Fruit fly (Drosophila melanogaster): ENCODE data around the gene nebu.
A peak's percentile ranks its signal among the peaks of the same experiment; 100 is the strongest.

Gene nebu

DNA sequence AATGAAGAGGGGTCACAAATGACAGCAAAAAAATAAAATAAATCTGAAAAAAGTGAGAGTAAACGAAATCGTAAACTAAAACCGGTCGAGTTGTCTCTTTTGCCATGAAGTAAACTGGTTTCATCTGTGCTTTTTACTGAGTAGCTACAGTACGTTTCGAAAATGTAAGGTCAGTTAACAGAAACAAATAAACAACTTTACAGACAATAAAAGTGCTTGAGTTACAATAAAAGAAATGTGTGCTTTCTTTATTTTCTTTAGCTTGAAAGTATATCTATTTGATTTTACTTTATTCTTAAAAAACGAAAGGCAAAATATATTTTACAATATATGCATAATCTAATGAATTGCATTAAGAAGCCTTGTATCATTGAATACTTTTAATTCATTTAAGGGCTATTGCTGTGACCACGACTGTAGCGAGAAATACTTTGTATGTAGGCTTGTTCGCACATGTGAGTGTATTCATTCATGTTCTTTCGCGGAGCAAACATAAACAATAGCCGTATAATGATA lies 49.9 kb downstream of the nebu start (continued):
- TF ChIP-seq nerfin-2 (GFP tag; IDR thresholded peaks at IDR 0.05; ENCODE audit: partially characterized antibody): no peak
- TF ChIP-seq PHDP (tag; optimal IDR thresholded peaks at IDR 0.05): peak; percentile 79
- peak; percentile 61 for TF ChIP-seq HmgZ (tag; optimal IDR thresholded peaks at IDR 0.05)
- TF ChIP-seq Max (GFP tag; optimal IDR thresholded peaks at IDR 0.05): peak; percentile 18
- TF ChIP-seq CG13624 (GFP tag; optimal IDR thresholded peaks at IDR 0.05): peak; percentile 60
- TF ChIP-seq CG4707 (GFP tag; optimal IDR thresholded peaks at IDR 0.05): no peak
- TF ChIP-seq CG12104 (GFP tag; optimal IDR thresholded peaks at IDR 0.05): peak; percentile 17
- peak; percentile 66 for TF ChIP-seq cwo (GFP tag; optimal IDR thresholded peaks at IDR 0.05)
- TF ChIP-seq Abd-B (GFP tag; optimal IDR thresholded peaks at IDR 0.05): peak; percentile 29
- TF ChIP-seq MESR4 (GFP tag; optimal IDR thresholded peaks at IDR 0.05): no peak
- peak; percentile 17 for TF ChIP-seq zfh2 (GFP tag; optimal IDR thresholded peaks at IDR 0.05)
- 0 out of 2 replicates have a peak, but pooled peaks have one; percentile 9 for TF ChIP-seq wdn (GFP tag; IDR thresholded peaks at IDR 0.05)
- peak; percentile 76 for TF ChIP-seq dmrt99B (tag; optimal IDR thresholded peaks at IDR 0.05)
- peak; percentile 67 for TF ChIP-seq CG12659 (GFP tag; optimal IDR thresholded peaks at IDR 0.05)
- no peak for TF ChIP-seq B-H2 (GFP tag; optimal IDR thresholded peaks at IDR 0.05)
- TF ChIP-seq chm (GFP tag; IDR thresholded peaks at IDR 0.05): no peak
- no peak for TF ChIP-seq pfk (GFP tag; optimal IDR thresholded peaks at IDR 0.05)
- peak; percentile 47 for TF ChIP-seq CG14710 (tag; optimal IDR thresholded peaks at IDR 0.05)
- peak; percentile 75 for TF ChIP-seq CG10147 (GFP tag; optimal IDR thresholded peaks at IDR 0.05)
- TF ChIP-seq Med (GFP tag): peak; percentile 70
- peak; percentile 84 for TF ChIP-seq Drgx (GFP tag; IDR thresholded peaks at IDR 0.05)
- TF ChIP-seq Stat92E (GFP tag; optimal IDR thresholded peaks at IDR 0.05): no peak
- peak; percentile 41 for TF ChIP-seq CG15601 (tag; optimal IDR thresholded peaks at IDR 0.05)
- no peak; the same call in 3 of the 4 replicates for TF ChIP-seq Gug (GFP tag; IDR thresholded peaks at IDR 0.05)
- TF ChIP-seq Hr3 (GFP tag; optimal IDR thresholded peaks at IDR 0.05): peak; percentile 54
- no peak for TF ChIP-seq Doc2 (GFP tag; IDR thresholded peaks at IDR 0.05)
- TF ChIP-seq CG17568 (GFP tag; optimal IDR thresholded peaks at IDR 0.05): peak; percentile 53
- TF ChIP-seq CG11085 (GFP tag; IDR thresholded peaks at IDR 0.05): no peak
- TF ChIP-seq CG3995 (GFP tag; optimal IDR thresholded peaks at IDR 0.05): peak; percentile 20
- TF ChIP-seq CG2678 (tag; optimal IDR thresholded peaks at IDR 0.05): peak; percentile 90
- TF ChIP-seq cato (GFP tag; optimal IDR thresholded peaks at IDR 0.05; ENCODE audit: borderline replicate concordance): no peak
- TF ChIP-seq CG18764 (GFP tag; optimal IDR thresholded peaks at IDR 0.05): no peak
- no peak for TF ChIP-seq lov (optimal IDR thresholded peaks at IDR 0.05)
- TF ChIP-seq lov (GFP tag; IDR thresholded peaks at IDR 0.05): no peak
- peak; percentile 18 for TF ChIP-seq pho (GFP tag; optimal IDR thresholded peaks at IDR 0.05)
- TF ChIP-seq Meics (GFP tag; optimal IDR thresholded peaks at IDR 0.05): peak; percentile 79
- no peak for TF ChIP-seq ems (GFP tag; optimal IDR thresholded peaks at IDR 0.05)
- TF ChIP-seq CG8290 (GFP tag; optimal IDR thresholded peaks at IDR 0.05): peak; percentile 50
- peak in 1 of 2 experiments; percentile 4 for TF ChIP-seq CG8290 (tag; optimal IDR thresholded peaks at IDR 0.05)
- TF ChIP-seq pan (optimal IDR thresholded peaks at IDR 0.05): no peak
- peak in 1 of 2 experiments; percentile 54 for TF ChIP-seq pan (GFP tag; optimal IDR thresholded peaks at IDR 0.05 in 1 of 2, IDR thresholded peaks at IDR 0.05 in 1 of 2)
- TF ChIP-seq Ptx1 (GFP tag; IDR thresholded peaks at IDR 0.05): peak; percentile 50; the same call in 1 of the 2 replicates
- peak; percentile 78 for TF ChIP-seq CG11696 (GFP tag; IDR thresholded peaks at IDR 0.05)
- peak; percentile 21 for TF ChIP-seq Hsf (GFP tag; optimal IDR thresholded peaks at IDR 0.05)
- peak; percentile 61 for TF ChIP-seq Sox102F (GFP tag; optimal IDR thresholded peaks at IDR 0.05)
- TF ChIP-seq B-H1 (GFP tag; IDR thresholded peaks at IDR 0.05): no peak
- peak; percentile 39 for TF ChIP-seq tap (tag; optimal IDR thresholded peaks at IDR 0.05)
- TF ChIP-seq az2 (GFP tag; optimal IDR thresholded peaks at IDR 0.05): peak; percentile 42
- TF ChIP-seq pros (GFP tag; optimal IDR thresholded peaks at IDR 0.05): no peak
- TF ChIP-seq zf30C (GFP tag; optimal IDR thresholded peaks at IDR 0.05): no peak
- TF ChIP-seq tgo (GFP tag; IDR thresholded peaks at IDR 0.05): peak; percentile 21; the same call in 1 of the 3 replicates
